Fruit fly (Drosophila melanogaster) whole organism, prepupa: ENCODE results near the gene Rac1.

Source experiments
- CG10631 ChIP-seq: fragments of 200-800 bp; sonication (Bioruptor generic); optimal IDR thresholded peaks from 2 replicates; lab custom pipeline; 2016; ENCODE audit warnings: missing biosample characterization, missing genetic modification characterization
- CG11294 ChIP-seq: fragments of 200-800 bp; sonication (Bioruptor generic); IDR thresholded peaks from 2 replicates; pipeline ENCODE4 v1.3.6; 2022; ENCODE audit warnings: missing biosample characterization, missing genetic modification characterization
- CG11762 ChIP-seq: fragments of 200-800 bp; sonication (Bioruptor generic); optimal IDR thresholded peaks from 3 replicates; lab custom pipeline; 2016; ENCODE audit warnings: missing biosample characterization, missing genetic modification characterization; ENCODE audit not compliant: insufficient read depth
- CG11902 ChIP-seq: fragments of 200-800 bp; sonication (Bioruptor generic); optimal IDR thresholded peaks from 3 replicates; lab custom pipeline; 2016; ENCODE audit warnings: missing biosample characterization, missing genetic modification characterization
- CG15336 ChIP-seq: fragments of 200-800 bp; sonication (Bioruptor generic); IDR thresholded peaks from 2 replicates; pipeline ENCODE4 v1.3.6; 2022; ENCODE audit warnings: missing biosample characterization, missing genetic modification characterization
- CG1621 ChIP-seq: fragments of 200-800 bp; sonication (Bioruptor generic); optimal IDR thresholded peaks from 3 replicates; lab custom pipeline; 2018; ENCODE audit warnings: missing biosample characterization, mild to moderate bottlenecking, missing genetic modification characterization
- CG16779 ChIP-seq: fragments of 200-800 bp; sonication (Bioruptor generic); optimal IDR thresholded peaks from 3 replicates; lab custom pipeline; 2017; ENCODE audit warnings: missing biosample characterization, mild to moderate bottlenecking, missing genetic modification characterization
- CG31627 ChIP-seq: fragments of 200-800 bp; sonication (Bioruptor generic); optimal IDR thresholded peaks from 3 replicates; lab custom pipeline; 2016; ENCODE audit warnings: missing biosample characterization, missing genetic modification characterization
- CG32006 ChIP-seq: fragments of 200-800 bp; sonication (Bioruptor generic); optimal IDR thresholded peaks from 3 replicates; lab custom pipeline; 2017; ENCODE audit warnings: missing biosample characterization, mild to moderate bottlenecking, missing genetic modification characterization
- CG34406 ChIP-seq: fragments of 200-800 bp; sonication (Bioruptor generic); optimal IDR thresholded peaks from 3 replicates; lab custom pipeline; 2016; ENCODE audit warnings: missing biosample characterization, missing genetic modification characterization
- CG3919 ChIP-seq: fragments of 200-800 bp; sonication (Bioruptor generic); optimal IDR thresholded peaks from 3 replicates; lab custom pipeline; 2016; ENCODE audit warnings: missing biosample characterization, missing genetic modification characterization
- CG4318 ChIP-seq: fragments of 200-800 bp; sonication (Bioruptor generic); optimal IDR thresholded peaks from 3 replicates; lab custom pipeline; 2017; ENCODE audit warnings: missing biosample characterization, mild to moderate bottlenecking, missing genetic modification characterization
- CG6163 ChIP-seq: fragments of 200-800 bp; sonication (Bioruptor generic); IDR thresholded peaks from 3 replicates; pipeline ENCODE4 v1.3.6; 2022; ENCODE audit warnings: missing biosample characterization, missing genetic modification characterization
- CG6276 ChIP-seq: fragments of 200-800 bp; sonication (Bioruptor generic); optimal IDR thresholded peaks from 2 replicates; lab custom pipeline; 2017; ENCODE audit warnings: missing biosample characterization, mild to moderate bottlenecking, missing genetic modification characterization
- CG6792 ChIP-seq: fragments of 200-800 bp; sonication (Bioruptor generic); optimal IDR thresholded peaks from 3 replicates; lab custom pipeline; 2016; ENCODE audit warnings: missing biosample characterization, missing genetic modification characterization
- CG6808 ChIP-seq: fragments of 200-800 bp; sonication (Bioruptor generic); optimal IDR thresholded peaks from 3 replicates; lab custom pipeline; 2017; ENCODE audit warnings: missing biosample characterization, missing genetic modification characterization, mild to moderate bottlenecking, moderate library complexity, missing genetic modification reagents
- CG6854 ChIP-seq: fragments of 200-800 bp; sonication (Bioruptor generic); optimal IDR thresholded peaks from 2 replicates; lab custom pipeline; 2017; ENCODE audit warnings: missing biosample characterization, mild to moderate bottlenecking, missing genetic modification characterization
- CG8319 ChIP-seq: fragments of 200-800 bp; sonication (Bioruptor generic); optimal IDR thresholded peaks from 3 replicates; lab custom pipeline; 2016; ENCODE audit warnings: missing biosample characterization, missing genetic modification characterization
- CG8632 ChIP-seq: fragments of 200-800 bp; sonication (Bioruptor generic); optimal IDR thresholded peaks from 3 replicates; lab custom pipeline; 2016; ENCODE audit warnings: missing biosample characterization, missing genetic modification characterization
- CG9139 ChIP-seq: fragments of 200-800 bp; sonication (Bioruptor generic); optimal IDR thresholded peaks from 3 replicates; lab custom pipeline; 2017; ENCODE audit warnings: missing biosample characterization, mild to moderate bottlenecking, missing genetic modification characterization
- Eip75B ChIP-seq: fragments of 200-800 bp; sonication (Bioruptor generic); optimal IDR thresholded peaks from 3 replicates; lab custom pipeline; 2016; ENCODE audit warnings: missing biosample characterization, missing genetic modification characterization
- Eip78C ChIP-seq: fragments of 200-800 bp; sonication (Bioruptor generic); peaks from one replicate; lab custom pipeline; 2016; ENCODE audit warnings: missing biosample characterization, missing genetic modification characterization
- Ets96B ChIP-seq: fragments of 200-800 bp; optimal IDR thresholded peaks from 2 replicates; lab custom pipeline; 2019; ENCODE audit warnings: missing biosample characterization, mild to moderate bottlenecking, missing genetic modification characterization, moderate library complexity
- Hr38 ChIP-seq: sonication (Bioruptor generic); optimal IDR thresholded peaks from 2 replicates; lab custom pipeline; 2016; ENCODE audit warnings: missing biosample characterization, missing genetic modification characterization
- Hr39 ChIP-seq: fragments of 200-800 bp; sonication (Bioruptor generic); optimal IDR thresholded peaks from 2 replicates; lab custom pipeline; 2016; ENCODE audit warnings: missing biosample characterization, missing genetic modification characterization
- Hr4 ChIP-seq: fragments of 200-800 bp; sonication (Bioruptor generic); optimal IDR thresholded peaks from 3 replicates; lab custom pipeline; 2016; ENCODE audit warnings: missing biosample characterization, missing genetic modification characterization
- Lpt ChIP-seq: fragments of 200-800 bp; sonication (Bioruptor generic); optimal IDR thresholded peaks from 3 replicates; lab custom pipeline; 2016; ENCODE audit warnings: missing biosample characterization, missing genetic modification characterization
- Met ChIP-seq: fragments of 200-800 bp; sonication (Bioruptor generic); optimal IDR thresholded peaks from 3 replicates; lab custom pipeline; 2016; ENCODE audit warnings: missing biosample characterization, missing genetic modification characterization
- OdsH ChIP-seq: fragments of 200-800 bp; sonication (Bioruptor generic); optimal IDR thresholded peaks from 3 replicates; lab custom pipeline; 2016; ENCODE audit warnings: missing biosample characterization, missing genetic modification characterization
- Smox ChIP-seq: fragments of 200-800 bp; sonication (Bioruptor generic); optimal IDR thresholded peaks from 3 replicates; lab custom pipeline; 2016; ENCODE audit warnings: missing biosample characterization, missing genetic modification characterization
- Sox102F ChIP-seq: fragments of 200-800 bp; sonication (Bioruptor generic); optimal IDR thresholded peaks from 2 replicates; lab custom pipeline; 2016; ENCODE audit warnings: missing biosample characterization, mild to moderate bottlenecking, missing genetic modification characterization
- Sox15 ChIP-seq: fragments of 200-800 bp; sonication (Bioruptor generic); optimal IDR thresholded peaks from 3 replicates; lab custom pipeline; 2016; ENCODE audit warnings: missing biosample characterization, missing genetic modification characterization
- achi ChIP-seq: fragments of 200-800 bp; sonication (Bioruptor generic); optimal IDR thresholded peaks from 3 replicates; lab custom pipeline; 2016; ENCODE audit warnings: missing biosample characterization, missing genetic modification characterization
- cyc ChIP-seq: fragments of 200-800 bp; sonication (Bioruptor generic); optimal IDR thresholded peaks from 3 replicates; lab custom pipeline; 2016; ENCODE audit warnings: missing biosample characterization, missing genetic modification characterization
- dac ChIP-seq: fragments of 200-800 bp; sonication (Bioruptor generic); optimal IDR thresholded peaks from 2 replicates; lab custom pipeline; 2017; ENCODE audit warnings: missing biosample characterization, mild to moderate bottlenecking, missing genetic modification characterization
- dsx ChIP-seq: fragments of 200-800 bp; optimal IDR thresholded peaks from 3 replicates; lab custom pipeline; 2019; ENCODE audit warnings: missing biosample characterization, mild to moderate bottlenecking, missing genetic modification characterization, moderate library complexity; ENCODE audit not compliant: poor library complexity, severe bottlenecking
- eg ChIP-seq: fragments of 200-800 bp; sonication (Bioruptor generic); IDR thresholded peaks from 3 replicates; pipeline ENCODE4 v1.3.6; 2022; ENCODE audit warnings: missing biosample characterization, missing genetic modification characterization
- esn ChIP-seq: fragments of 200-800 bp; sonication (Bioruptor generic); optimal IDR thresholded peaks from 2 replicates; lab custom pipeline; 2016; ENCODE audit warnings: missing biosample characterization, mild to moderate bottlenecking, missing genetic modification characterization, moderate library complexity
- fd59A ChIP-seq: fragments of 200-800 bp; sonication (Bioruptor generic); optimal IDR thresholded peaks from 2 replicates; lab custom pipeline; 2017; ENCODE audit warnings: missing biosample characterization, mild to moderate bottlenecking, missing genetic modification characterization, missing genetic modification reagents
- fkh ChIP-seq: fragments of 200-800 bp; sonication (Bioruptor generic); optimal IDR thresholded peaks from 3 replicates; lab custom pipeline; 2017; ENCODE audit warnings: missing biosample characterization, mild to moderate bottlenecking, missing genetic modification characterization, moderate library complexity
- lz ChIP-seq: fragments of 200-800 bp; sonication (Bioruptor generic); optimal IDR thresholded peaks from 3 replicates; lab custom pipeline; 2016; ENCODE audit warnings: missing biosample characterization, missing genetic modification characterization
- net ChIP-seq: fragments of 200-800 bp; sonication (Bioruptor generic); optimal IDR thresholded peaks from 3 replicates; lab custom pipeline; 2016; ENCODE audit warnings: missing biosample characterization, missing genetic modification characterization
- spab ChIP-seq: fragments of 200-800 bp; sonication (Bioruptor generic); optimal IDR thresholded peaks from 2 replicates; lab custom pipeline; 2017; ENCODE audit warnings: missing biosample characterization, mild to moderate bottlenecking, missing genetic modification characterization, missing genetic modification reagents
- ss ChIP-seq, 2 experiments: fragments of 200-800 bp; sonication (Bioruptor generic); optimal IDR thresholded peaks; 2 replicates in 1 of 2; 3 replicates in 1 of 2; lab custom pipeline; 2017 to 2018; ENCODE audit warnings: mild to moderate bottlenecking in 2 of 2, missing biosample characterization in 2 of 2, missing genetic modification characterization in 2 of 2, moderate library complexity in 1 of 2
- svp ChIP-seq: fragments of 200-800 bp; sonication (Bioruptor generic); peaks from one replicate; lab custom pipeline; 2016; ENCODE audit warnings: missing biosample characterization, missing genetic modification characterization
- topi ChIP-seq: fragments of 200-800 bp; sonication (Bioruptor generic); optimal IDR thresholded peaks from 3 replicates; lab custom pipeline; 2016; ENCODE audit warnings: missing biosample characterization, missing genetic modification characterization
- vri ChIP-seq: fragments of 200-800 bp; sonication (Bioruptor generic); optimal IDR thresholded peaks from 3 replicates; lab custom pipeline; 2016; ENCODE audit warnings: missing biosample characterization, mild to moderate bottlenecking, missing genetic modification characterization

The Rac1 gene

DNA sequence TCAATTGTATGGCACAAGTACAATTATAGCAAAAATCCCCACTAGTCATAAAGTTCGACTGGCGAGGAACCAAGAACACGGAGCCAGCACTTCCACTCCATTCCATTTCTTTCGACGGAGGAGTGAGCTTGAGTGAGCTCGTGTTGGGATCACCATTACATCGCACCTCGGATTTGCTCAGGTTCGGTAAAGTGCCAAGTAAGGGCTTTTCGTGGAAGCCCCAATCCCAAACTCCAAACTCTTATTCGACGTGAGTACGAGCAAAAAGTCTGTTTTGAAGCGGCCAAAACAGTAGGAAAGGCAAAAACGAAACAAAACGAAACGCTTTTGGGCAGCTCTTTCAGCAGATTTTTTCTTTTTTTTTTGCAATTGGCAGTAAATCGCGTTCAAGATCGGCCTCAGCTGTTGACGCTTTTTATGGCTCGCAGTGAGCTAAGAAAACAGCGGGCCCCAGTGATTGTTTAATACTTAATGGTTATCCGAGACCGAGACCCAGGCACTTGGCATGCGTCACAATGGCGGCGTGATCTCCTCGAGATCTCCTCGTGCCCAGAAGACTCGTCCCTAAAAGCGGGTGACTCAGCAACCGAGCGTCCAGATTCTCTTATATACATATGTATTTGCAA is 18.6 kb upstream of the Rac1 start (continued):
- peak; percentile 82 for TF ChIP-seq svp
- peak; percentile 17 for TF ChIP-seq CG8632 (GFP tag; lab: Kevin White, UChicago)
- TF ChIP-seq CG6854 = peak; percentile 77
- TF ChIP-seq Eip75B (GFP tag; lab: Kevin White, UChicago) = peak; percentile 9
- peak; percentile 16 for TF ChIP-seq Eip78C (GFP tag; lab: Kevin White, UChicago)
- no peak for TF ChIP-seq fkh (GFP tag; lab: Kevin White, UChicago)
- peak; percentile 28 for TF ChIP-seq esn (GFP tag; lab: Kevin White, UChicago)
- TF ChIP-seq CG4318 (GFP tag; lab: Kevin White, UChicago) = no peak
- peak; percentile 32 for TF ChIP-seq Smox (GFP tag; lab: Kevin White, UChicago)

DNA sequence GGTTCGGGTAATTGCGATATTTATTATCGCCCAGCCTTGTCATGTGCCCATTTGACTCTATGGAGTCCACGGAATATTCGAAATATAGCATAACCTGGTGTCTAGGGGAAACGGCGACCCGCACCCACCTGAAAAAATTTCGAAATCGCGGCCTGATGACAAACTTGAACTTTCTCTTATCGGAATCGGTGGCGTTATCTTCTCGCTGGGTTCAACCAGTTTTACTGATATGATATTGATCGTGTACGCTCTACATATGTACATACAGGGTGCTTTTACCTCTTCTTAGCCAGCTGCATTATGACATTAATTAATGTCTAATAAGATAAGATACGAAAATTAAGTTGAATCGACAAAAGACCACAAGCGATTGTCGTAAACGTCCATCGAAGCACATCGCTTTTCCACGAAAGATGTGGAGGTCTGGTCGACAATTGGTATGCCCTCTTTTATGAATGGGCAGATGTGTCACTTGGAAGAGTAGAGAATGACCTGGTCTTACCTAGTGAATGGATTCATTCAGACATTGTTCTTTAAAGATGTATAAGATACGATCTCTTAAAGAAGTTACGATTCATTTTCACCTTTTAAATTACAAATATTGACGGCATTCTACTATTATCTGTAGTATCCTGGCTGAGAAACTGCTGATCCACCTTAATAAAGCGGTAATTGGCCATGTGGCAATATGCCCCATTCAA is 17.9 kb upstream of the Rac1 start:
- TF ChIP-seq CG6276 = peak; percentile 16
- TF ChIP-seq dac (GFP tag; lab: Kevin White, UChicago) = no peak
- TF ChIP-seq Ets96B (tag; lab: Kevin White, UChicago) = peak; percentile 60
- TF ChIP-seq CG16779 (tag; lab: Kevin White, UChicago) = peak; percentile 10
- peak; percentile 34 for TF ChIP-seq cyc (GFP tag; lab: Kevin White, UChicago)
- TF ChIP-seq CG10631 (GFP tag; lab: Kevin White, UChicago) = peak; percentile 34
- peak; percentile 55 for TF ChIP-seq lz (GFP tag; lab: Kevin White, UChicago)
- peak; percentile 53 for TF ChIP-seq CG6792 (GFP tag; lab: Kevin White, UChicago)
- peak; percentile 35 for TF ChIP-seq Met (GFP tag; lab: Kevin White, UChicago)
- peak; percentile 31 for TF ChIP-seq CG11762 (GFP tag; lab: Kevin White, UChicago)
- TF ChIP-seq CG31627 (GFP tag; lab: Kevin White, UChicago) = peak; percentile 39
- TF ChIP-seq Hr38 (GFP tag; lab: Kevin White, UChicago) = no peak
- TF ChIP-seq fkh (GFP tag; lab: Kevin White, UChicago) = no peak
- TF ChIP-seq CG6854 = no peak
- no peak for TF ChIP-seq spab (GFP tag; lab: Kevin White, UChicago)
- TF ChIP-seq Hr4 (GFP tag; lab: Kevin White, UChicago) = peak; percentile 11
- peak; percentile 69 for TF ChIP-seq CG3919 (GFP tag; lab: Kevin White, UChicago)
- peak; percentile 60 for TF ChIP-seq CG32006 (GFP tag; lab: Kevin White, UChicago)
- TF ChIP-seq CG11294 (GFP tag; lab: Robert Waterston, UW) = no peak
- peak; percentile 23 for TF ChIP-seq CG15336 (GFP tag; lab: Robert Waterston, UW)
- TF ChIP-seq Sox15 (GFP tag; lab: Kevin White, UChicago) = peak; percentile 31
- no peak for TF ChIP-seq Lpt
- peak; percentile 5 for TF ChIP-seq CG6808 (GFP tag; lab: Kevin White, UChicago)
- no peak for TF ChIP-seq ss (GFP tag; optimal IDR thresholded peaks at IDR 0.05; lab: Kevin White, UChicago)
- peak; percentile 54 for TF ChIP-seq Smox (GFP tag; lab: Kevin White, UChicago)
- peak; percentile 48 for TF ChIP-seq Hr39 (GFP tag; lab: Kevin White, UChicago)
- peak; percentile 50 for TF ChIP-seq CG8632 (GFP tag; lab: Kevin White, UChicago)
- no peak for TF ChIP-seq CG8319 (GFP tag; lab: Kevin White, UChicago)
- TF ChIP-seq achi (GFP tag; lab: Kevin White, UChicago) = peak; percentile 55
- TF ChIP-seq dsx = peak; percentile 13
- TF ChIP-seq CG6163 (GFP tag; lab: Robert Waterston, UW) = peak; percentile 35; the same call in 1 of the 3 replicates
- peak; percentile 57 for TF ChIP-seq vri (GFP tag; lab: Kevin White, UChicago)
- TF ChIP-seq CG1621 (tag; lab: Kevin White, UChicago) = peak; percentile 19
- TF ChIP-seq OdsH (GFP tag; lab: Kevin White, UChicago) = peak; percentile 54
- TF ChIP-seq svp = peak; percentile 87
- peak; percentile 26; the same call in 1 of the 3 replicates for TF ChIP-seq eg
- TF ChIP-seq net = peak; percentile 36
- TF ChIP-seq CG34406 (GFP tag; lab: Kevin White, UChicago) = peak; percentile 35
- TF ChIP-seq Sox102F = peak; percentile 69
- TF ChIP-seq esn (GFP tag; lab: Kevin White, UChicago) = peak; percentile 51
- TF ChIP-seq CG9139 (GFP tag; lab: Kevin White, UChicago) = no peak
- TF ChIP-seq topi = peak; percentile 60
- TF ChIP-seq CG11902 (GFP tag; lab: Kevin White, UChicago) = peak; percentile 33
- peak; percentile 48 for TF ChIP-seq fd59A (GFP tag; lab: Kevin White, UChicago)
